Worm (Caenorhabditis elegans) whole organism, late embryonic: Measurements from ENCODE around the gene K10D6.3.

Source experiments
- K02D7.2 ChIP-seq: sonication (generic microtip); optimal IDR thresholded peaks from 2 replicates; lab custom pipeline; 2017; ENCODE audit warnings: mild to moderate bottlenecking, missing genetic modification characterization, missing compliant biosample characterization
- ceh-18 ChIP-seq: sonication (generic microtip); optimal IDR thresholded peaks from 2 replicates; lab custom pipeline; 2016; ENCODE audit warnings: missing genetic modification characterization, missing compliant biosample characterization
- ceh-2 ChIP-seq: sonication (generic microtip); optimal IDR thresholded peaks from 2 replicates; lab custom pipeline; 2016; ENCODE audit warnings: missing genotype, missing genetic modification characterization, missing compliant biosample characterization
- ceh-22 ChIP-seq: sonication (generic microtip); optimal IDR thresholded peaks from 2 replicates; lab custom pipeline; 2017; ENCODE audit warnings: missing biosample characterization, missing genetic modification characterization
- ceh-6 ChIP-seq: fragments of 200-800 bp; sonication (Bioruptor generic); optimal IDR thresholded peaks from 2 replicates; lab custom pipeline; 2018; ENCODE audit warnings: mild to moderate bottlenecking, missing genetic modification characterization, missing compliant biosample characterization
- dve-1 ChIP-seq: sonication (generic microtip); optimal IDR thresholded peaks from 2 replicates; lab custom pipeline; 2017; ENCODE audit warnings: antibody characterized with exemption, mild to moderate bottlenecking, missing genetic modification characterization, missing compliant biosample characterization
- elt-4 ChIP-seq: sonication (generic microtip); optimal IDR thresholded peaks from 2 replicates; lab custom pipeline; 2016; ENCODE audit warnings: missing genetic modification characterization, missing compliant biosample characterization
- fkh-6 ChIP-seq: sonication (generic microtip); optimal IDR thresholded peaks from 2 replicates; lab custom pipeline; 2016; ENCODE audit warnings: missing genetic modification characterization, missing compliant biosample characterization
- hlh-6 ChIP-seq: sonication (generic microtip); optimal IDR thresholded peaks from 2 replicates; lab custom pipeline; 2016; ENCODE audit warnings: missing genotype, missing genetic modification characterization, missing compliant biosample characterization
- pqm-1 ChIP-seq: sonication (generic microtip); optimal IDR thresholded peaks from 2 replicates; lab custom pipeline; 2016; ENCODE audit warnings: missing genetic modification characterization, missing compliant biosample characterization
- unc-86 ChIP-seq: sonication (generic microtip); optimal IDR thresholded peaks from 2 replicates; lab custom pipeline; 2016; ENCODE audit warnings: missing genetic modification characterization, missing compliant biosample characterization

DNA sequence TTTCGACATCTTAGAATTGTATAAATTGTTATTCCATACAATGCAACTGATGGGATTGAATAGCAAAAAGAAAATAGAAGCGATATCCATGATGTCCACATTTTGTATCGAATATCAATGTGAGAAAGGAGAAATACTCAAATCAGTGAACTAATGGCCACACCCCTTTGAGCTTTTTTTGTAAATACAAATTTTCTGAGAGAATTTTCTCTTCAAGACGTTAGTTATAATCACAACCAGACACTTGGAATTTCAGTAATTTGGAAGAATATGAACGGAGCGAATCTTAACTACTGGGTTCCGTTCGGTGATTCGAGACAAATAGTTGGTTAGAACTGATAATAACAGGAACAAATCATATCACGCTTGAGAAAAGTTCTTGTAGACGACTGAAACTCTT is 38.6 kb upstream of the K10D6.3 start, which contains the start of gene srg-41:
- TF ChIP-seq K02D7.2 (no peak), pqm-1 (no peak), ceh-22 (no peak), hlh-6 (tag; lab: Kevin White, UChicago) (no peak), unc-86 (tag; lab: Kevin White, UChicago) (no peak), fkh-6 (tag; lab: Kevin White, UChicago) (no peak), elt-4 (no peak), dve-1 (tag; lab: Kevin White, UChicago) (no peak), ceh-6 (GFP tag; lab: Kevin White, UChicago) (no peak), ceh-18 (tag; lab: Kevin White, UChicago) (no peak), ceh-2 (no peak)
